Fruit fly (Drosophila melanogaster) whole organism, embryonic: ENCODE data around the gene Bcat.

Experiments used
- Abd-B ChIP-seq: fragments of 200-800 bp; sonication (Bioruptor generic); optimal IDR thresholded peaks from 2 replicates; lab custom pipeline; 2018; ENCODE audit warnings: missing biosample characterization, mild to moderate bottlenecking, missing genetic modification characterization, moderate library complexity
- Awh ChIP-seq: fragments of 200-800 bp; sonication (Bioruptor generic); IDR thresholded peaks from 2 replicates; pipeline ENCODE4, ENCODE4 v1.3.6; 2022; ENCODE audit warnings: missing biosample characterization, missing genetic modification characterization
- Bgb ChIP-seq: fragments of 200-800 bp; sonication (Bioruptor generic); IDR thresholded peaks from 2 replicates; pipeline ENCODE4 v1.3.6; 2022; ENCODE audit warnings: missing biosample characterization, missing genetic modification characterization; ENCODE audit not compliant: partially characterized antibody
- CG10366 ChIP-seq: fragments of 200-800 bp; sonication (Bioruptor generic); IDR thresholded peaks from 2 replicates; pipeline ENCODE4 v1.3.6; 2022; ENCODE audit warnings: missing biosample characterization, missing genetic modification characterization
- CG13775 ChIP-seq: fragments of 200-800 bp; sonication (Bioruptor generic); optimal IDR thresholded peaks from 3 replicates; lab custom pipeline; 2017; ENCODE audit warnings: missing biosample characterization, mild to moderate bottlenecking, missing genetic modification characterization
- CG14050 ChIP-seq: fragments of 200-800 bp; sonication (Bioruptor generic); IDR thresholded peaks from 3 replicates; pipeline ENCODE4 v1.3.6; 2022; ENCODE audit warnings: missing biosample characterization, missing genetic modification characterization
- CG14441 ChIP-seq: fragments of 200-800 bp; sonication (Bioruptor generic); IDR thresholded peaks from 2 replicates; pipeline ENCODE4 v1.3.6; 2022; ENCODE audit warnings: missing biosample characterization, missing genetic modification characterization
- CG17328 ChIP-seq: fragments of 200-800 bp; sonication (Bioruptor generic); IDR thresholded peaks from 2 replicates; pipeline ENCODE4 v1.3.6; 2022; ENCODE audit warnings: missing biosample characterization, missing genetic modification characterization
- CG17361 ChIP-seq: fragments of 200-800 bp; sonication (Bioruptor generic); IDR thresholded peaks from 3 replicates; pipeline ENCODE4 v1.3.6; 2022; ENCODE audit warnings: missing biosample characterization, missing genetic modification characterization
- CG6654 ChIP-seq: fragments of 200-800 bp; sonication (Bioruptor generic); optimal IDR thresholded peaks from 2 replicates; lab custom pipeline; 2017; ENCODE audit warnings: missing biosample characterization, mild to moderate bottlenecking, missing genetic modification characterization
- CG7372 ChIP-seq: fragments of 200-800 bp; sonication (Bioruptor generic); IDR thresholded peaks from 2 replicates; pipeline ENCODE4 v1.3.6; 2022; ENCODE audit warnings: missing biosample characterization, missing genetic modification characterization
- CG7745 ChIP-seq: fragments of 200-800 bp; sonication (Bioruptor generic); optimal IDR thresholded peaks from 2 replicates; lab custom pipeline; 2018; ENCODE audit warnings: missing biosample characterization, mild to moderate bottlenecking, missing genetic modification characterization, moderate library complexity
- CG8281 ChIP-seq: fragments of 200-800 bp; sonication (Bioruptor generic); optimal IDR thresholded peaks from 2 replicates; lab custom pipeline; 2018; ENCODE audit warnings: missing biosample characterization, mild to moderate bottlenecking, missing genetic modification characterization, moderate library complexity
- CG8290 ChIP-seq, 3 experiments: fragments of 200-800 bp; sonication (Bioruptor generic); optimal IDR thresholded peaks; 2 replicates each; lab custom pipeline; 2016 to 2019; ENCODE audit warnings: missing biosample characterization in 3 of 3, missing genetic modification characterization in 3 of 3, mild to moderate bottlenecking in 2 of 3, moderate library complexity in 1 of 3
- CG8388 ChIP-seq: fragments of 200-800 bp; sonication (Bioruptor generic); optimal IDR thresholded peaks from 2 replicates; lab custom pipeline; 2019; ENCODE audit warnings: missing biosample characterization, mild to moderate bottlenecking, missing genetic modification characterization, moderate library complexity
- CG8765 ChIP-seq: fragments of 200-800 bp; sonication (Bioruptor generic); IDR thresholded peaks from 2 replicates; pipeline ENCODE4 v1.3.6; 2022; ENCODE audit warnings: missing biosample characterization, missing genetic modification characterization
- D ChIP-seq, 2 experiments: fragments of 200-800 bp in 1 of 2; fragments of >200 bp in 1 of 2; sonication (Bioruptor generic) in 1 of 2; optimal IDR thresholded peaks; 2 replicates in 1 of 2; 3 replicates in 1 of 2; lab custom pipeline; 2017; ENCODE audit warnings: mild to moderate bottlenecking in 1 of 2, missing biosample characterization in 1 of 2, missing genetic modification characterization in 1 of 2, missing genetic modification reagents in 1 of 2
- Deaf1 ChIP-seq: fragments of 200-800 bp; optimal IDR thresholded peaks from 3 replicates; lab custom pipeline; 2019; ENCODE audit warnings: missing biosample characterization, mild to moderate bottlenecking, missing genetic modification characterization, moderate library complexity
- Dip3 ChIP-seq: fragments of 200-800 bp; sonication (Bioruptor generic); optimal IDR thresholded peaks from 3 replicates; lab custom pipeline; 2016; ENCODE audit warnings: missing biosample characterization, missing genetic modification characterization
- HHEX ChIP-seq: fragments of 200-800 bp; sonication (Bioruptor generic); optimal IDR thresholded peaks from 3 replicates; lab custom pipeline; 2017; ENCODE audit warnings: missing biosample characterization, mild to moderate bottlenecking, missing genetic modification characterization, missing genetic modification reagents
- Hand ChIP-seq: fragments of 200-800 bp; sonication (Bioruptor generic); optimal IDR thresholded peaks from 2 replicates; lab custom pipeline; 2017; ENCODE audit warnings: mild to moderate bottlenecking, missing biosample characterization, missing genetic modification reagents, missing genetic modification characterization
- HmgD ChIP-seq: fragments of 200-800 bp; sonication (Bioruptor generic); optimal IDR thresholded peaks from 3 replicates; lab custom pipeline; 2016; ENCODE audit warnings: missing biosample characterization, missing genetic modification characterization
- Hr51 ChIP-seq, 2 experiments: fragments of 200-800 bp; sonication (Bioruptor generic); optimal IDR thresholded peaks; 2 replicates in 1 of 2; 3 replicates in 1 of 2; lab custom pipeline; 2016 to 2018; ENCODE audit warnings: missing biosample characterization in 2 of 2, missing genetic modification characterization in 2 of 2, mild to moderate bottlenecking in 1 of 2, moderate library complexity in 1 of 2
- Mad ChIP-seq: fragments of 200-800 bp; sonication (Bioruptor generic); optimal IDR thresholded peaks from 2 replicates; lab custom pipeline; 2016; ENCODE audit warnings: missing biosample characterization, missing genetic modification characterization
- NC2β ChIP-seq: fragments of 200-800 bp; sonication (Bioruptor generic); optimal IDR thresholded peaks from 2 replicates; lab custom pipeline; 2016; ENCODE audit warnings: missing biosample characterization, missing genetic modification characterization
- Neu2 ChIP-seq: fragments of 200-800 bp; sonication (Bioruptor generic); optimal IDR thresholded peaks from 3 replicates; lab custom pipeline; 2016; ENCODE audit warnings: missing biosample characterization, missing genetic modification characterization, borderline replicate concordance
- PHDP ChIP-seq: fragments of 200-800 bp; sonication (Bioruptor generic); optimal IDR thresholded peaks from 3 replicates; lab custom pipeline; 2018; ENCODE audit warnings: missing biosample characterization, mild to moderate bottlenecking, missing genetic modification characterization, moderate library complexity
- Pdp1 ChIP-seq, 2 experiments: fragments of 200-800 bp; sonication (Bioruptor generic); optimal IDR thresholded peaks; 3 replicates each; lab custom pipeline; 2016; ENCODE audit warnings: missing biosample characterization in 2 of 2, missing genetic modification characterization in 2 of 2, mild to moderate bottlenecking in 1 of 2, moderate library complexity in 1 of 2
- Poxn ChIP-seq: fragments of 200-800 bp; sonication (Bioruptor generic); IDR thresholded peaks from 2 replicates; pipeline ENCODE4 v1.3.6; 2022; ENCODE audit warnings: missing biosample characterization, missing genetic modification characterization
- Ptx1 ChIP-seq: fragments of 200-800 bp; sonication (Bioruptor generic); IDR thresholded peaks from 2 replicates; pipeline ENCODE4 v1.3.6; 2022; ENCODE audit warnings: missing biosample characterization, missing genetic modification characterization
- Xrp1 ChIP-seq: fragments of 200-800 bp; sonication (Bioruptor generic); IDR thresholded peaks from 2 replicates; pipeline ENCODE4 v1.3.6; 2022; ENCODE audit warnings: missing biosample characterization, missing genetic modification characterization
- aop ChIP-seq: fragments of 200-800 bp; sonication (Bioruptor generic); IDR thresholded peaks from 2 replicates; pipeline ENCODE4 v1.3.6; 2022; ENCODE audit warnings: missing biosample characterization, missing genetic modification characterization
- bowl ChIP-seq: fragments of 200-800 bp; sonication (Bioruptor generic); IDR thresholded peaks from 2 replicates; pipeline ENCODE4 v1.3.6; 2022; ENCODE audit warnings: missing biosample characterization, missing genetic modification characterization
- bsh ChIP-seq, 2 experiments: fragments of 200-800 bp; sonication (Bioruptor generic); optimal IDR thresholded peaks; 2 replicates each; lab custom pipeline; 2017 to 2018; ENCODE audit warnings: mild to moderate bottlenecking in 2 of 2, missing biosample characterization in 2 of 2, missing genetic modification characterization in 2 of 2, moderate library complexity in 1 of 2
- cwo ChIP-seq: fragments of 200-800 bp; sonication (Bioruptor generic); optimal IDR thresholded peaks from 3 replicates; lab custom pipeline; 2017; ENCODE audit warnings: missing biosample characterization, missing genetic modification characterization, mild to moderate bottlenecking, moderate library complexity, missing genetic modification reagents
- dmrt99B ChIP-seq: fragments of 200-800 bp; sonication (Bioruptor generic); optimal IDR thresholded peaks from 2 replicates; lab custom pipeline; 2018; ENCODE audit warnings: missing biosample characterization, mild to moderate bottlenecking, missing genetic modification characterization, moderate library complexity
- fd64A ChIP-seq: fragments of 200-800 bp; sonication (Bioruptor generic); optimal IDR thresholded peaks from 3 replicates; lab custom pipeline; 2018; ENCODE audit warnings: missing biosample characterization, mild to moderate bottlenecking, missing genetic modification characterization
- ftz-f1 ChIP-seq: fragments of 200-800 bp; sonication (Bioruptor generic); optimal IDR thresholded peaks from 2 replicates; lab custom pipeline; 2016; ENCODE audit warnings: missing biosample characterization, missing genetic modification characterization
- gcm ChIP-seq: fragments of 200-800 bp; sonication (Bioruptor generic); optimal IDR thresholded peaks from 2 replicates; lab custom pipeline; 2019; ENCODE audit warnings: missing biosample characterization, mild to moderate bottlenecking, missing genetic modification characterization, moderate library complexity
- kni ChIP-seq: fragments of 200-800 bp; sonication (Bioruptor generic); optimal IDR thresholded peaks from 3 replicates; lab custom pipeline; 2017; ENCODE audit warnings: mild to moderate bottlenecking, missing biosample characterization, missing genetic modification reagents, missing genetic modification characterization
- lola ChIP-seq, 3 experiments: fragments of >200 bp in 2 of 3; fragments of 200-800 bp in 1 of 3; sonication (Bioruptor generic) in 1 of 3; optimal IDR thresholded peaks; 2 replicates each; lab custom pipeline; 2017 to 2019; ENCODE audit warnings: missing biosample characterization in 3 of 3, missing genetic modification characterization in 3 of 3, mild to moderate bottlenecking in 1 of 3, moderate library complexity in 1 of 3
- mam ChIP-seq: fragments of 200-800 bp; sonication (Bioruptor generic); optimal IDR thresholded peaks from 3 replicates; lab custom pipeline; 2016; ENCODE audit warnings: missing biosample characterization, missing genetic modification characterization
- nau ChIP-seq: fragments of 200-800 bp; sonication (Bioruptor generic); optimal IDR thresholded peaks from 3 replicates; lab custom pipeline; 2017; ENCODE audit warnings: missing biosample characterization, mild to moderate bottlenecking, missing genetic modification characterization, missing genetic modification reagents
- oc ChIP-seq: fragments of 200-800 bp; sonication (Bioruptor generic); optimal IDR thresholded peaks from 2 replicates; lab custom pipeline; 2018; ENCODE audit warnings: missing biosample characterization, mild to moderate bottlenecking, missing genetic modification characterization, moderate library complexity
- pho ChIP-seq: fragments of 200-800 bp; sonication (Bioruptor generic); optimal IDR thresholded peaks from 2 replicates; lab custom pipeline; 2016; ENCODE audit warnings: missing biosample characterization, missing genetic modification characterization
- pros ChIP-seq: fragments of 200-800 bp; sonication (Bioruptor generic); optimal IDR thresholded peaks from 3 replicates; lab custom pipeline; 2019; ENCODE audit warnings: missing biosample characterization, mild to moderate bottlenecking, missing genetic modification characterization, moderate library complexity
- run ChIP-seq: fragments of 200-800 bp; sonication (Bioruptor generic); optimal IDR thresholded peaks from 3 replicates; lab custom pipeline; 2018; ENCODE audit warnings: missing biosample characterization, mild to moderate bottlenecking, missing genetic modification characterization
- sisA ChIP-seq: fragments of 200-800 bp; sonication (Bioruptor generic); IDR thresholded peaks from 2 replicates; pipeline ENCODE4 v1.3.6; 2022; ENCODE audit warnings: missing biosample characterization, missing genetic modification characterization
- wor ChIP-seq: fragments of 200-800 bp; sonication (Bioruptor generic); IDR thresholded peaks from 2 replicates; pipeline ENCODE4 v1.3.6; 2022; ENCODE audit warnings: missing biosample characterization, missing genetic modification characterization

Bcat gene

dm6 chrX:13368149-13368548 is 28.6 kb upstream of the Bcat start, which contains the start of gene dmrt11E (continued):
- TF ChIP-seq CG7372 (GFP tag; lab: Robert Waterston, UW) (peak; percentile 23; the same call in 1 of the 2 replicates), CG13775 (peak; percentile 18), wor (GFP tag; lab: Robert Waterston, UW) (peak; percentile 44; the same call in 1 of the 2 replicates), Awh (GFP tag; lab: Robert Waterston, UW) (0 out of 2 replicates have a peak, but pooled peaks have one; percentile 48), CG6654 (no peak), run (tag; lab: Kevin White, UChicago) (no peak), oc (tag; lab: Kevin White, UChicago) (peak; percentile 62), Deaf1 (tag; lab: Kevin White, UChicago) (peak; percentile 56), CG7745 (tag; lab: Kevin White, UChicago) (no peak), cwo (GFP tag; lab: Kevin White, UChicago) (no peak), CG17328 (GFP tag; lab: Robert Waterston, UW) (peak; percentile 69), Mad (GFP tag; lab: Kevin White, UChicago) (no peak), Pdp1 (GFP tag; optimal IDR thresholded peaks at IDR 0.05; lab: Kevin White, UChicago) (no peak), Xrp1 (GFP tag; lab: Robert Waterston, UW) (peak; percentile 87), HmgD (GFP tag; lab: Kevin White, UChicago) (no peak), gcm (GFP tag; lab: Kevin White, UChicago) (peak; percentile 59), bsh (GFP tag; optimal IDR thresholded peaks at IDR 0.05; lab: Kevin White, UChicago) (peak in 1 of 2 experiments; percentile 88), D (optimal IDR thresholded peaks at IDR 0.05; lab: Kevin White, UChicago) (no peak), D (GFP tag; optimal IDR thresholded peaks at IDR 0.05; lab: Kevin White, UChicago) (peak; percentile 64), CG14441 (GFP tag; lab: Robert Waterston, UW) (no peak), nau (GFP tag; lab: Kevin White, UChicago) (no peak), Neu2 (GFP tag; lab: Kevin White, UChicago) (no peak), Dip3 (no peak), Poxn (GFP tag; lab: Robert Waterston, UW) (no peak), Abd-B (GFP tag; lab: Kevin White, UChicago) (peak; percentile 41), CG8281 (tag; lab: Kevin White, UChicago) (no peak), dmrt99B (tag; lab: Kevin White, UChicago) (peak; percentile 78), CG14050 (GFP tag; lab: Robert Waterston, UW) (peak; percentile 48; the same call in 1 of the 3 replicates), NC2β (GFP tag; lab: Kevin White, UChicago) (no peak), PHDP (tag; lab: Kevin White, UChicago) (peak; percentile 65), Ptx1 (GFP tag; lab: Robert Waterston, UW) (peak; percentile 71), Bgb (GFP tag; lab: Robert Waterston, UW) (no peak), sisA (GFP tag; lab: Robert Waterston, UW) (peak; percentile 65), HHEX (peak; percentile 13), CG8765 (peak; percentile 66; the same call in 1 of the 2 replicates), pros (GFP tag; lab: Kevin White, UChicago) (no peak), CG17361 (GFP tag; lab: Robert Waterston, UW) (peak; percentile 74), Hr51 (GFP tag; optimal IDR thresholded peaks at IDR 0.05; lab: Kevin White, UChicago) (peak in 1 of 2 experiments; percentile 62), bowl (GFP tag; lab: Robert Waterston, UW) (no peak), ftz-f1 (GFP tag; lab: Kevin White, UChicago) (no peak), Hand (no peak), CG10366 (GFP tag; lab: Robert Waterston, UW) (peak; percentile 32; the same call in 1 of the 2 replicates), fd64A (GFP tag; lab: Kevin White, UChicago) (no peak), kni (GFP tag; lab: Kevin White, UChicago) (no peak), CG8388 (GFP tag; lab: Kevin White, UChicago) (peak; percentile 71), aop (GFP tag; lab: Robert Waterston, UW) (no peak), CG8290 (GFP tag; optimal IDR thresholded peaks at IDR 0.05; lab: Kevin White, UChicago) (peak; percentile 22), CG8290 (tag; optimal IDR thresholded peaks at IDR 0.05; lab: Kevin White, UChicago) (no peak), pho (GFP tag; lab: Kevin White, UChicago) (no peak), lola (GFP tag; optimal IDR thresholded peaks at IDR 0.05; lab: Kevin White, UChicago) (peak in 1 of 3 experiments; percentile 75), mam (GFP tag; lab: Kevin White, UChicago) (no peak)
